Worm (Caenorhabditis elegans): ENCODE measurements around the gene spp-11.

- TF ChIP-seq F13H6.1 (tag; optimal IDR thresholded peaks at IDR 0.05) (no peak), zag-1 (tag; optimal IDR thresholded peaks at IDR 0.05) (no peak), nhr-10 (tag; optimal IDR thresholded peaks at IDR 0.05) (no peak), lin-11 (tag; optimal IDR thresholded peaks at IDR 0.05) (no peak), lin-39 (tag; optimal IDR thresholded peaks at IDR 0.05) (no peak), skn-1 (tag; optimal IDR thresholded peaks at IDR 0.05) (no peak), unc-62 (GFP tag; optimal IDR thresholded peaks at IDR 0.05) (no peak)
Observed at ce11 chrII:6358232-6358631, 48.9 kb downstream of the spp-11 start.
